1 fruit fly cellular context compared by ENCODE assay signal in the genomic region with DNA sequence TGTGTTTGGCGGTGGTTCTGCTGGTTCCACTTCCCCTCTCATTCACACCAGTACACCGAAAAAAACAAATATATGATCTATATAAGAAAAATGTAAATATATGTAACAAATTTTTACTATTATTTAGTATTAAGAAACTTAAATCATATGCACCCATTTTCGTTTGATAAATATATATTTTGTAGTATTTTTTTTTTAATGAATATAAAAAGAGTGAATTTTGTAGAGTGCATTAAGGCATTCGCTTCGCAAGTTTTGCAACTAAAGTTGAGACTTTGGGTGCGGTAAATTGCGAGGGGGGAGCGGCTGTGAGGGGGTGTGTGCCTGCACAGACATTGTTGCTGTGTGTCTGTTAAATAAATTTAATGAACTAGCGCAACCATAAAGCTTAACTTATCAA.
TF ChIP-seq lines count a peak whose summit lies in the region.

No protein-coding gene starts in this region.

TF ChIP-seq in whole organism, embryonic, 481 proteins besides CTCF, POLR2A, EP300 and RAD21 (continued from another document):
- TF ChIP-seq gcm (GFP tag; optimal IDR thresholded peaks at IDR 0.05; lab: Kevin White, UChicago) (peak; percentile 20), phol (tag; optimal IDR thresholded peaks at IDR 0.05; lab: Kevin White, UChicago) (peak; percentile 14), CG12769 (tag; optimal IDR thresholded peaks at IDR 0.05; lab: Kevin White, UChicago) (no peak), CG14441 (GFP tag; IDR thresholded peaks at IDR 0.05; lab: Robert Waterston, UW) (0 out of 2 replicates have a peak, but pooled peaks have one; percentile 9), ATbp (GFP tag; optimal IDR thresholded peaks at IDR 0.05; lab: Kevin White, UChicago) (peak; percentile 21), CG8388 (GFP tag; optimal IDR thresholded peaks at IDR 0.05; lab: Kevin White, UChicago) (peak; percentile 9), NC2β (GFP tag; optimal IDR thresholded peaks at IDR 0.05; lab: Kevin White, UChicago) (no peak), kni (GFP tag; optimal IDR thresholded peaks at IDR 0.05; lab: Kevin White, UChicago) (no peak), odd (GFP tag; optimal IDR thresholded peaks at IDR 0.05; lab: Kevin White, UChicago) (no peak), Ptx1 (GFP tag; IDR thresholded peaks at IDR 0.05; lab: Robert Waterston, UW) (peak; percentile 36; the same call in 1 of the 2 replicates), CG2116 (GFP tag; optimal IDR thresholded peaks at IDR 0.05; lab: Kevin White, UChicago) (no peak), bcd (GFP tag; optimal IDR thresholded peaks at IDR 0.05; lab: Kevin White, UChicago) (no peak), ken (GFP tag; IDR thresholded peaks at IDR 0.05; lab: Robert Waterston, UW) (no peak), CG11695 (GFP tag; IDR thresholded peaks at IDR 0.05; lab: Robert Waterston, UW) (no peak), CG6689 (GFP tag; IDR thresholded peaks at IDR 0.05; lab: Robert Waterston, UW) (0 out of 2 replicates have a peak, but pooled peaks have one; percentile 21), Drgx (GFP tag; IDR thresholded peaks at IDR 0.05; lab: Robert Waterston, UW) (peak; percentile 81), CG18011 (GFP tag; optimal IDR thresholded peaks at IDR 0.05; lab: Kevin White, UChicago) (no peak), maf-S (GFP tag; optimal IDR thresholded peaks at IDR 0.05; lab: Kevin White, UChicago) (no peak), Blimp-1 (GFP tag; optimal IDR thresholded peaks at IDR 0.05; lab: Kevin White, UChicago) (peak; percentile 44), CG14710 (tag; optimal IDR thresholded peaks at IDR 0.05; lab: Kevin White, UChicago) (peak; percentile 54), fu2 (GFP tag; optimal IDR thresholded peaks at IDR 0.05; lab: Kevin White, UChicago) (no peak), CG7556 (GFP tag; optimal IDR thresholded peaks at IDR 0.05; lab: Kevin White, UChicago) (peak; percentile 2), hkb (optimal IDR thresholded peaks at IDR 0.05; lab: Kevin White, UChicago) (no peak), hkb (GFP tag; IDR thresholded peaks at IDR 0.05; lab: Robert Waterston, UW) (peak; percentile 41), Ada2b (GFP tag; IDR thresholded peaks at IDR 0.05; lab: Robert Waterston, UW) (0 out of 2 replicates have a peak, but pooled peaks have one; percentile 15), CG7839 (tag; optimal IDR thresholded peaks at IDR 0.05; lab: Kevin White, UChicago) (peak; percentile 3), Oli (tag; optimal IDR thresholded peaks at IDR 0.05; lab: Kevin White, UChicago) (peak; percentile 5), ems (GFP tag; optimal IDR thresholded peaks at IDR 0.05; lab: Kevin White, UChicago) (no peak), Dek (tag; optimal IDR thresholded peaks at IDR 0.05; lab: Kevin White, UChicago) (no peak), CG2199 (GFP tag; IDR thresholded peaks at IDR 0.05; lab: Robert Waterston, UW) (no peak), CG9727 (GFP tag; optimal IDR thresholded peaks at IDR 0.05; lab: Kevin White, UChicago) (peak; percentile 60), dysf (GFP tag; IDR thresholded peaks at IDR 0.05; lab: Robert Waterston, UW) (no peak), CG32767 (GFP tag; IDR thresholded peaks at IDR 0.05; lab: Robert Waterston, UW) (0 out of 2 replicates have a peak, but pooled peaks have one; percentile 27), CG8924 (tag; optimal IDR thresholded peaks at IDR 0.05; lab: Kevin White, UChicago) (peak; percentile 3), CG10267 (tag; optimal IDR thresholded peaks at IDR 0.05; lab: Kevin White, UChicago) (peak; percentile 45), CG18599 (GFP tag; optimal IDR thresholded peaks at IDR 0.05; lab: Kevin White, UChicago) (peak; percentile 20), dmrt99B (tag; optimal IDR thresholded peaks at IDR 0.05; lab: Kevin White, UChicago) (peak; percentile 24)
